Worm (Caenorhabditis elegans): ENCODE data around the gene lsd-1.

ce11 chrX:11992246-11992645 lies 43.6 kb downstream of the lsd-1 start:
- TF ChIP-seq alr-1 (tag; optimal IDR thresholded peaks at IDR 0.05) (no peak), nhr-10 (tag; optimal IDR thresholded peaks at IDR 0.05) (no peak), sem-4 (tag; optimal IDR thresholded peaks at IDR 0.05) (no peak), nhr-23 (tag; optimal IDR thresholded peaks at IDR 0.05) (no peak), unc-39 (tag; optimal IDR thresholded peaks at IDR 0.05) (no peak), snpc-4 (tag; optimal IDR thresholded peaks at IDR 0.05) (no peak), nhr-6 (tag; optimal IDR thresholded peaks at IDR 0.05) (no peak), nhr-12 (tag; optimal IDR thresholded peaks at IDR 0.05) (no peak), nhr-77 (tag; optimal IDR thresholded peaks at IDR 0.05) (no peak), crh-2 (tag; optimal IDR thresholded peaks at IDR 0.05) (no peak)

All from whole organism, L2 larva.